Fruit fly (Drosophila melanogaster) whole organism, embryonic: ENCODE measurements around the gene CG34291.

Experiments used
- Atf3 ChIP-seq: fragments of 200-800 bp; sonication (Bioruptor generic); optimal IDR thresholded peaks from 3 replicates; lab custom pipeline; 2016; ENCODE audit warnings: missing biosample characterization, missing genetic modification characterization
- CG12942 ChIP-seq: fragments of 200-800 bp; sonication (Bioruptor generic); optimal IDR thresholded peaks from 3 replicates; lab custom pipeline; 2016; ENCODE audit warnings: missing biosample characterization, missing genetic modification characterization
- CG14965 ChIP-seq: fragments of 200-800 bp; sonication (Bioruptor generic); optimal IDR thresholded peaks from 2 replicates; lab custom pipeline; 2016; ENCODE audit warnings: missing biosample characterization, missing genetic modification characterization, borderline replicate concordance
- CG1603 ChIP-seq: fragments of 200-800 bp; sonication (Bioruptor generic); optimal IDR thresholded peaks from 2 replicates; lab custom pipeline; 2019; ENCODE audit warnings: missing biosample characterization, mild to moderate bottlenecking, missing genetic modification characterization, moderate library complexity
- CG17829 ChIP-seq: fragments of 200-800 bp; optimal IDR thresholded peaks from 2 replicates; lab custom pipeline; 2019; ENCODE audit warnings: missing biosample characterization, mild to moderate bottlenecking, missing genetic modification characterization, moderate library complexity
- CG18599 ChIP-seq: fragments of 200-800 bp; sonication (Bioruptor generic); optimal IDR thresholded peaks from 3 replicates; lab custom pipeline; 2017; ENCODE audit warnings: missing biosample characterization, missing genetic modification characterization, mild to moderate bottlenecking, moderate library complexity, missing genetic modification reagents
- CG18619 ChIP-seq: fragments of 200-800 bp; sonication (Bioruptor generic); optimal IDR thresholded peaks from 3 replicates; lab custom pipeline; 2017; ENCODE audit warnings: missing biosample characterization, mild to moderate bottlenecking, missing genetic modification characterization
- CG4820 ChIP-seq: fragments of 200-800 bp; sonication (Bioruptor generic); optimal IDR thresholded peaks from 3 replicates; lab custom pipeline; 2016; ENCODE audit warnings: missing biosample characterization, missing genetic modification characterization
- CG9437 ChIP-seq: fragments of 200-800 bp; sonication (Bioruptor generic); optimal IDR thresholded peaks from 2 replicates; lab custom pipeline; 2018; ENCODE audit warnings: missing biosample characterization, mild to moderate bottlenecking, missing genetic modification characterization
- Dip2 ChIP-seq: fragments of 200-800 bp; sonication (Bioruptor generic); IDR thresholded peaks from 2 replicates; pipeline ENCODE4 v1.3.6; 2022; ENCODE audit warnings: missing biosample characterization, missing genetic modification characterization
- Drgx ChIP-seq: fragments of 200-800 bp; sonication (Bioruptor generic); IDR thresholded peaks from 2 replicates; pipeline ENCODE4 v1.3.6; 2022; ENCODE audit warnings: missing biosample characterization, missing genetic modification characterization
- E2f1 ChIP-seq: fragments of 200-800 bp; sonication (Bioruptor generic); IDR thresholded peaks from 2 replicates; pipeline ENCODE4 v1.3.6; 2022; ENCODE audit warnings: missing biosample characterization, missing genetic modification characterization
- Hey ChIP-seq: fragments of 200-800 bp; sonication (Bioruptor generic); optimal IDR thresholded peaks from 3 replicates; lab custom pipeline; 2018; ENCODE audit warnings: missing biosample characterization, mild to moderate bottlenecking, missing genetic modification characterization
- Oaz ChIP-seq: fragments of 200-800 bp; sonication (Bioruptor generic); IDR thresholded peaks from 2 replicates; pipeline ENCODE4 v1.3.6; 2022; ENCODE audit warnings: missing biosample characterization, missing genetic modification characterization
- Pdp1 ChIP-seq, 2 experiments: fragments of 200-800 bp; sonication (Bioruptor generic); optimal IDR thresholded peaks; 3 replicates each; lab custom pipeline; 2016; ENCODE audit warnings: missing biosample characterization in 2 of 2, missing genetic modification characterization in 2 of 2, mild to moderate bottlenecking in 1 of 2, moderate library complexity in 1 of 2
- Side ChIP-seq: fragments of 200-800 bp; sonication (Bioruptor generic); optimal IDR thresholded peaks from 2 replicates; lab custom pipeline; 2016; ENCODE audit warnings: missing biosample characterization, missing genetic modification characterization
- Six4 ChIP-seq: fragments of 200-800 bp; sonication (Bioruptor generic); optimal IDR thresholded peaks from 2 replicates; lab custom pipeline; 2016; ENCODE audit warnings: missing biosample characterization, missing genetic modification characterization
- Sox102F ChIP-seq: fragments of 200-800 bp; sonication (Bioruptor generic); optimal IDR thresholded peaks from 2 replicates; lab custom pipeline; 2018; ENCODE audit warnings: missing biosample characterization, mild to moderate bottlenecking, missing genetic modification characterization, moderate library complexity
- Sry-δ ChIP-seq: fragments of 200-800 bp; sonication (Bioruptor generic); optimal IDR thresholded peaks from 2 replicates; lab custom pipeline; 2016; ENCODE audit warnings: missing biosample characterization, missing genetic modification characterization
- amos ChIP-seq: fragments of 200-800 bp; sonication (Bioruptor generic); IDR thresholded peaks from 2 replicates; pipeline ENCODE4 v1.3.6; 2022; ENCODE audit warnings: missing biosample characterization, missing genetic modification characterization; ENCODE audit not compliant: partially characterized antibody
- btn ChIP-seq: fragments of 200-800 bp; sonication (Bioruptor generic); optimal IDR thresholded peaks from 2 replicates; lab custom pipeline; 2016; ENCODE audit warnings: missing biosample characterization, missing genetic modification characterization
- chif ChIP-seq, 2 experiments: fragments of 200-800 bp; sonication (Bioruptor generic); optimal IDR thresholded peaks; 3 replicates each; lab custom pipeline; 2016; ENCODE audit warnings: missing biosample characterization in 2 of 2, missing genetic modification characterization in 2 of 2
- croc ChIP-seq: fragments of 200-800 bp; sonication (Bioruptor generic); conservative IDR thresholded peaks from 3 replicates; pipeline ENCODE4 v1.3.6; 2022; ENCODE audit warnings: missing biosample characterization, missing genetic modification characterization
- eve ChIP-seq, 2 experiments: fragments of >200 bp; optimal IDR thresholded peaks; 2 replicates each; lab custom pipeline; 2017; ENCODE audit warnings: missing biosample characterization in 2 of 2, missing genetic modification characterization in 2 of 2
- fd96Cb ChIP-seq: fragments of 200-800 bp; sonication (Bioruptor generic); optimal IDR thresholded peaks from 2 replicates; lab custom pipeline; 2018; ENCODE audit warnings: missing biosample characterization, mild to moderate bottlenecking, missing genetic modification characterization, moderate library complexity
- lilli ChIP-seq: fragments of 200-800 bp; sonication (Bioruptor generic); optimal IDR thresholded peaks from 3 replicates; lab custom pipeline; 2016; ENCODE audit warnings: missing biosample characterization, missing genetic modification characterization
- nom ChIP-seq: fragments of 200-800 bp; sonication (Bioruptor generic); optimal IDR thresholded peaks from 2 replicates; lab custom pipeline; 2017; ENCODE audit warnings: missing biosample characterization, missing genetic modification characterization, mild to moderate bottlenecking, moderate library complexity, missing genetic modification reagents
- repo ChIP-seq: fragments of 200-800 bp; sonication (Bioruptor generic); optimal IDR thresholded peaks from 2 replicates; lab custom pipeline; 2016; ENCODE audit warnings: missing biosample characterization, missing genetic modification characterization
- sens-2 ChIP-seq: fragments of 200-800 bp; sonication (Bioruptor generic); IDR thresholded peaks from 2 replicates; pipeline ENCODE4 v1.3.6; 2022; ENCODE audit warnings: missing biosample characterization, missing genetic modification characterization
- sim ChIP-seq: fragments of 200-800 bp; sonication (Bioruptor generic); IDR thresholded peaks from 2 replicates; pipeline ENCODE4 v1.3.6; 2022; ENCODE audit warnings: missing biosample characterization, missing genetic modification characterization
- slbo ChIP-seq: fragments of 200-800 bp; sonication (Bioruptor generic); IDR thresholded peaks from 2 replicates; pipeline ENCODE4 v1.3.6; 2022; ENCODE audit warnings: missing biosample characterization, missing genetic modification characterization
- tap ChIP-seq: fragments of 200-800 bp; optimal IDR thresholded peaks from 3 replicates; lab custom pipeline; 2019; ENCODE audit warnings: missing biosample characterization, mild to moderate bottlenecking, missing genetic modification characterization, moderate library complexity
- tgo ChIP-seq: fragments of 200-800 bp; sonication (Bioruptor generic); IDR thresholded peaks from 3 replicates; pipeline ENCODE4 v1.3.6; 2022; ENCODE audit warnings: missing biosample characterization, missing genetic modification characterization
- tll ChIP-seq, 2 experiments: fragments of 200-800 bp in 1 of 2; fragments of >200 bp in 1 of 2; sonication (Bioruptor generic) in 1 of 2; optimal IDR thresholded peaks; 2 replicates each; lab custom pipeline; 2017 to 2019; ENCODE audit warnings: missing biosample characterization in 2 of 2, missing genetic modification characterization in 2 of 2, mild to moderate bottlenecking in 1 of 2, moderate library complexity in 1 of 2
- trem ChIP-seq: fragments of 200-800 bp; optimal IDR thresholded peaks from 3 replicates; lab custom pipeline; 2019; ENCODE audit warnings: missing biosample characterization, mild to moderate bottlenecking, missing genetic modification characterization, moderate library complexity
- ttk ChIP-seq: fragments of 200-800 bp; sonication (Bioruptor generic); IDR thresholded peaks from 2 replicates; pipeline ENCODE4 v2.1.2; 2022; ENCODE audit warnings: missing biosample characterization, missing genetic modification characterization
- wek ChIP-seq: fragments of 200-800 bp; sonication (Bioruptor generic); optimal IDR thresholded peaks from 3 replicates; lab custom pipeline; 2018; ENCODE audit warnings: missing biosample characterization, mild to moderate bottlenecking, missing genetic modification characterization, moderate library complexity
- wor ChIP-seq: fragments of 200-800 bp; sonication (Bioruptor generic); IDR thresholded peaks from 2 replicates; pipeline ENCODE4 v1.3.6; 2022; ENCODE audit warnings: missing biosample characterization, missing genetic modification characterization
- zfh2 ChIP-seq: fragments of 200-800 bp; sonication (Bioruptor generic); optimal IDR thresholded peaks from 2 replicates; lab custom pipeline; 2016; ENCODE audit warnings: missing biosample characterization, missing genetic modification characterization

CG34291 gene

DNA sequence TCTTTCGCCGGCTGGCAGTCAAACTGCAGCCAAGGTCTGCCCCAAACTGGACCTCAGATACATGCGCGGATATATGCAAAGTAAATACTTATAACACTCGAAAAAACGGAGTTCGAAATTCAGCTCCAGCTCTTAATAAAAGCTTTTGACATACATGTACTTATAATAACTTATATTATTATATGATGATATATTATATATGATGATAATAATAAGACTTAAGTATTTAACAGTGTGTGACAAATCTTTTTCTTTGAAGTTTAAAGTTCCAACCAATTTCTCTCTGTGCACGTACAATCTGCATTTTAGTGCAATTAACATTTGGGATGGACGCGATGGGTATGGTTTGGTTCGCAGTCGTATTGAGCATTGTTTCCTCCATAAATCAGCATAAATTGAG, 4.0 kb upstream of the CG34291 start:
- no peak for TF ChIP-seq croc
- no peak for TF ChIP-seq Sox102F
- no peak for TF ChIP-seq Six4 (GFP tag; lab: Kevin White, UChicago)
- TF ChIP-seq sim (GFP tag; lab: Robert Waterston, UW): no peak
- TF ChIP-seq zfh2 (GFP tag; lab: Kevin White, UChicago): no peak
- no peak for TF ChIP-seq wor (GFP tag; lab: Robert Waterston, UW)
- TF ChIP-seq eve (GFP tag; optimal IDR thresholded peaks at IDR 0.05; lab: Kevin White, UChicago): no peak
- no peak for TF ChIP-seq Oaz
- TF ChIP-seq slbo (GFP tag; lab: Robert Waterston, UW): no peak
- TF ChIP-seq btn (GFP tag; lab: Kevin White, UChicago): no peak
- TF ChIP-seq CG4820 (GFP tag; lab: Kevin White, UChicago): no peak
- no peak for TF ChIP-seq CG9437
- no peak for TF ChIP-seq lilli (GFP tag; lab: Kevin White, UChicago)
- TF ChIP-seq tgo: no peak
- TF ChIP-seq fd96Cb (tag; lab: Kevin White, UChicago): no peak
- TF ChIP-seq nom: no peak

DNA sequence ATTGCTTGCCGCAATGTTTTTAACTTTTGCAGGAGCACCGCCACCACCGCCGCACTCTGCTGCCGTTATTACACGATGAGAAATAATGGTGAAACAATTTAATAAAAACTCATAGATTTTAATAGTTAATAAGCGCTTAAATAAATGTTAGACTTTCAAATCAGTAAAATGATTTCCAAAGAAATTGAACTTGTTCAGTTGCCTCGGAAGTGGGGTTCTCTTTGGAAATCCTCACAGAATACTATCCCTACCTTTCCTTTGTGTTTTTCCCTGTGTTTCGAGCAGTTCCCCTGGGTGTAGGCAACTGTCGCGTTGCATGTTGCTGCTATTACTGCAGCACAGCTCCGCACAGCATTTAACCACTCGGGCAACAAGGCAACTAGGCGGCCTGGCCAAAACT, 2.6 kb upstream of the CG34291 start:
- TF ChIP-seq Drgx (GFP tag; lab: Robert Waterston, UW): peak; percentile 27; the same call in 1 of the 2 replicates
- no peak for TF ChIP-seq CG1603 (tag; lab: Kevin White, UChicago)

DNA sequence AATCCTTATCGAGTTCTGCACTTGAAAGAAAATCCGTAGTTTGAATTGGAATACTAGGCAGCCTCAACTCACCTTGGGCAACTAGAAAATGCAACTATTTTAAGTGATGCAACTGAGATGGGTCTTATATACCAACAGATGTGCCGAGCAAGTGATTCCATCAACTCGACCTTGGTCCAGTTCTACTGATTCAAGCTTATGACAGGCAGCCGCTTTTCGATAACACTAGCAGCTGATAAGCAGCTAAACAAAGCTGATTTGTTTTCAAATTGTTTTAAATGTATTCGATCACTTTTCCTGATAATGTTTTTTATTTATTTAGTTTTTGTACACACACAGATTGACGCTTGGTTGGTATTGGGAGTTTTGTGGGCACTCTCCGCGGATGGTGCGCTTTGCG, 576 bp downstream of the CG34291 start, which contains the start of gene CG6503:
TSS of gene CG6503 (minus strand) at position 101 of the 400 bp plus-strand sequence.
- TF ChIP-seq repo (GFP tag; lab: Kevin White, UChicago): no peak
- no peak for TF ChIP-seq CG17829 (tag; lab: Kevin White, UChicago)
- peak in 1 of 2 experiments; percentile 26 for TF ChIP-seq Pdp1 (GFP tag; optimal IDR thresholded peaks at IDR 0.05; lab: Kevin White, UChicago)
- no peak for TF ChIP-seq wek

DNA sequence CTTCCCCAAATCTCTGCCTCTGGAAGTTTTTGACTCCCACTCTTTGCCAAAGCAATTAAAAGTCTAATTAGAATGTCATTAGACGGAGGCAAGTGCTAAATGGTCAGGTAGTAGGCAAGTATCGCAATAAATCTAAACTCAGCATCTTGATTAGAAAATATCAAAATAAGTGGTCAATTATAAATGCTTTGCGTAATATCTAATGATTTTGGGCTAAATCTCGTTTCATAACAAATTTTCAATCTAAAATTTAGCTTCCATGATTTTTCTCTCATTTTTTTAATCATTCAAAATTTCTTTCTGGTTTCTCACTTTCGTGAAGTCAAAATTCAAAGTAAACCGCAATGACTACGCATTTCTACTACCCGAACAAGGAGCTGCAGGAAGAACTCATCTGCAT, 11.8 kb downstream of the CG34291 start, which contains the start of gene Ald2:
TSS of gene Ald2 (plus strand) at position 301 of the 400 bp plus-strand sequence.
- TF ChIP-seq sens-2 (GFP tag; lab: Robert Waterston, UW): no peak
- TF ChIP-seq Hey (tag; lab: Kevin White, UChicago): no peak
- TF ChIP-seq E2f1 (GFP tag; lab: Robert Waterston, UW): no peak
- no peak for TF ChIP-seq Dip2
- no peak for TF ChIP-seq amos (GFP tag; lab: Robert Waterston, UW)
- no peak for TF ChIP-seq Sry-δ (GFP tag; lab: Kevin White, UChicago)
- no peak for TF ChIP-seq Side (GFP tag; lab: Kevin White, UChicago)
- TF ChIP-seq tap: no peak
- no peak for TF ChIP-seq trem (tag; lab: Kevin White, UChicago)
- no peak for TF ChIP-seq CG14965 (GFP tag; lab: Kevin White, UChicago)
- TF ChIP-seq CG18599 (GFP tag; lab: Kevin White, UChicago): no peak
- TF ChIP-seq CG12942 (GFP tag; lab: Kevin White, UChicago): no peak
- no peak for TF ChIP-seq Atf3 (GFP tag; lab: Kevin White, UChicago)
- TF ChIP-seq tll (GFP tag; optimal IDR thresholded peaks at IDR 0.05; lab: Kevin White, UChicago): no peak
- TF ChIP-seq chif (GFP tag; optimal IDR thresholded peaks at IDR 0.05; lab: Kevin White, UChicago): no peak
- TF ChIP-seq CG18619 (GFP tag; lab: Kevin White, UChicago): no peak
- TF ChIP-seq ttk: no peak
